Fruit fly (Drosophila melanogaster): ENCODE results near the gene sd.

Gene sd

dm6 chrX:15818608-15819184 is 14.5 kb downstream of the sd start (continued):
- TF ChIP-seq luna (GFP tag; optimal IDR thresholded peaks at IDR 0.05) (no peak), eve (GFP tag; optimal IDR thresholded peaks at IDR 0.05) (peak in 1 of 2 experiments; percentile 36), Eip74EF (GFP tag; optimal IDR thresholded peaks at IDR 0.05) (no peak), knrl (GFP tag; IDR thresholded peaks at IDR 0.05; ENCODE audit: partially characterized antibody) (no peak), Sin3A (optimal IDR thresholded peaks at IDR 0.05) (no peak)

DNA sequence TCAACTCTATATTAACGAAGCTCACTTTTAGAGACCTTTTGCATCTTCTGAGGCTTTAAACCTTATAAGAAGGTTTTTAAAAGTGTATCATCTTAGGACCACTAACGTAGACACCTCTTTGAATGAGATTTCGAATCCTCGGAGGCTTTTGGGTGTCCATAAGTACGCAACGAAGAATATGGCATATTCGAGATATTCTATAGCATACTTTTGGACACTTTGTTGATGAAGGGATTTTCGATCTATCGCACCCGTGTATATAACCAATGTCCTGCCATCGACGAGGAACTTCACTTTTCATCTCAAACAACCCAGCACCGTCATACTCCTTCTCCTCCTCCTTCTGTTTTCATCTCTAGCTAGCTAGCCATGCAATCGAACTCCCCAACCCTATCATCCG is 18.2 kb downstream of the sd start:
- TF ChIP-seq onecut (GFP tag; IDR thresholded peaks at IDR 0.05) (no peak), CG11456 (GFP tag; IDR thresholded peaks at IDR 0.05) (no peak), Hey (tag; optimal IDR thresholded peaks at IDR 0.05) (no peak), CG17612 (GFP tag; IDR thresholded peaks at IDR 0.05) (peak; percentile 90), CG15073 (GFP tag; optimal IDR thresholded peaks at IDR 0.05) (no peak), prd (optimal IDR thresholded peaks at IDR 0.05) (no peak), prd (GFP tag; IDR thresholded peaks at IDR 0.05) (no peak), CG8290 (GFP tag; optimal IDR thresholded peaks at IDR 0.05) (peak; percentile 53), CG8290 (tag; optimal IDR thresholded peaks at IDR 0.05) (peak in 1 of 2 experiments; percentile 85), sima (GFP tag; optimal IDR thresholded peaks at IDR 0.05) (no peak), Hsf (GFP tag; optimal IDR thresholded peaks at IDR 0.05) (no peak), Sry-β (GFP tag; optimal IDR thresholded peaks at IDR 0.05) (no peak)

DNA sequence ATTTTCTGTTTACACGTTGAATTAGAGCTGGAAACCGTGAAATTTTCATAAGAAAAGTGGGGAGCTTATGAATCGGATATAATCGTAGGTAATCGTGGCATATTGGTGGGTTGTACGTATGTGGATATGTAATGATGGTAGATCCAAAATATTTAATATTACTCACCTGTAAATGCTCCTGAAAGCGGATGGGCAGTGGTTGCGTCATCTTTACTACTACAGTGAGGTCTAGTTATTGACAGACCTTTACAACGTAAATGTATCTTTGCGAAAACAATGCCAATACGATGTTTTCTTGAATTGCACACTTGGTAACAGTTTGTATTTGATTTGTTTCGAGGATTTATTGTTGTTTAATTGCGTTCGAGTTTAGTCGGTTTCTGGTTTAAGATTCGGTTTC is 29.8 kb downstream of the sd start:
- TF ChIP-seq grau (tag; optimal IDR thresholded peaks at IDR 0.05) = peak; percentile 70
- TF ChIP-seq ci (GFP tag; IDR thresholded peaks at IDR 0.05) = no peak
- no peak for TF ChIP-seq CG12219 (GFP tag; optimal IDR thresholded peaks at IDR 0.05)
- TF ChIP-seq CG14667 (GFP tag; IDR thresholded peaks at IDR 0.05) = no peak
- peak in 1 of 2 experiments; percentile 80 for TF ChIP-seq Pdp1 (GFP tag; optimal IDR thresholded peaks at IDR 0.05)
- peak; percentile 56 for TF ChIP-seq sens (GFP tag)
- no peak for TF ChIP-seq CG2202 (tag; optimal IDR thresholded peaks at IDR 0.05)
- no peak for TF ChIP-seq wek (GFP tag; optimal IDR thresholded peaks at IDR 0.05)
- no peak for TF ChIP-seq ems (GFP tag; optimal IDR thresholded peaks at IDR 0.05)
- TF ChIP-seq CG13894 (tag; optimal IDR thresholded peaks at IDR 0.05) = no peak

- TF ChIP-seq Scr (GFP tag; IDR thresholded peaks at IDR 0.05; ENCODE audit: partially characterized antibody) = no peak
- TF ChIP-seq lilli (GFP tag; optimal IDR thresholded peaks at IDR 0.05) = no peak
- TF ChIP-seq CG15479 (GFP tag; optimal IDR thresholded peaks at IDR 0.05) = peak; percentile 17
- TF ChIP-seq hbn (GFP tag; IDR thresholded peaks at IDR 0.05; ENCODE audit: partially characterized antibody) = peak; percentile 39; the same call in 1 of the 2 replicates
- TF ChIP-seq CG7745 (tag; optimal IDR thresholded peaks at IDR 0.05) = peak; percentile 21
- peak; percentile 44 for TF ChIP-seq YL-1 (GFP tag; optimal IDR thresholded peaks at IDR 0.05)
- TF ChIP-seq CG34422 (GFP tag; IDR thresholded peaks at IDR 0.05) = peak; percentile 18; the same call in 1 of the 3 replicates
- no peak; the same call in 2 of the 3 replicates for TF ChIP-seq zen2 (GFP tag; IDR thresholded peaks at IDR 0.05; ENCODE audit: partially characterized antibody)
- TF ChIP-seq yki (optimal IDR thresholded peaks at IDR 0.05) = peak; percentile 28
- TF ChIP-seq crol (GFP tag; IDR thresholded peaks at IDR 0.05) = 0 out of 2 replicates have a peak, but pooled peaks have one; percentile 9
- peak; percentile 92 for TF ChIP-seq phol (tag; optimal IDR thresholded peaks at IDR 0.05)
- peak; percentile 79 for TF ChIP-seq CG32767 (GFP tag; IDR thresholded peaks at IDR 0.05)
- no peak for TF ChIP-seq CG14050 (GFP tag; IDR thresholded peaks at IDR 0.05)
- TF ChIP-seq D19B (GFP tag; optimal IDR thresholded peaks at IDR 0.05) = peak; percentile 55
- TF ChIP-seq CG14860 (GFP tag; IDR thresholded peaks at IDR 0.05; ENCODE audit: partially characterized antibody) = no peak
- peak; percentile 51; the same call in 1 of the 4 replicates for TF ChIP-seq chinmo (GFP tag; IDR thresholded peaks at IDR 0.05; ENCODE audit: partially characterized antibody)
- TF ChIP-seq cg (GFP tag; optimal IDR thresholded peaks at IDR 0.05) = peak; percentile 95
- TF ChIP-seq repo (GFP tag; optimal IDR thresholded peaks at IDR 0.05) = no peak
- peak; percentile 89 to 96 for TF ChIP-seq Trl (optimal IDR thresholded peaks at IDR 0.05)
- peak; percentile 5 for TF ChIP-seq Trl (GFP tag; optimal IDR thresholded peaks at IDR 0.05)
Observed at dm6 chrX:15834594-15835236, 30.5 kb downstream of the sd start.
